Worm (Caenorhabditis elegans) whole organism, L3 larva: Measurements from ENCODE around the gene C02H6.3.

Experiments
- R02D3.7 ChIP-seq: fragments of 150-350 bp; optimal IDR thresholded peaks from 2 replicates; lab custom pipeline; 2014; ENCODE audit warnings: missing biosample characterization, missing genetic modification characterization
- ZK546.5 ChIP-seq: sonication (generic microtip); optimal IDR thresholded peaks from 2 replicates; lab custom pipeline; 2017; ENCODE audit warnings: missing biosample characterization, missing genetic modification characterization
- aly-2 ChIP-seq: fragments of 150-350 bp; optimal IDR thresholded peaks from 2 replicates; lab custom pipeline; 2014; ENCODE audit warnings: missing biosample characterization, missing genetic modification characterization
- ama-1 ChIP-seq: fragments of 150-350 bp; optimal IDR thresholded peaks from 2 replicates; lab custom pipeline; 2018
- ceh-9 ChIP-seq: sonication (generic microtip); optimal IDR thresholded peaks from 2 replicates; lab custom pipeline; 2018; ENCODE audit warnings: missing biosample characterization, missing genetic modification characterization
- daf-12 ChIP-seq: fragments of 150-350 bp; optimal IDR thresholded peaks from 2 replicates; lab custom pipeline; 2014; ENCODE audit warnings: missing biosample characterization, missing genetic modification reagents, missing genetic modification characterization
- egl-27 ChIP-seq: sonication (generic microtip); optimal IDR thresholded peaks from 4 replicates; lab custom pipeline; 2017; ENCODE audit warnings: missing biosample characterization, missing genetic modification reagents, missing genetic modification characterization
- egl-5 ChIP-seq: fragments of 150-350 bp; optimal IDR thresholded peaks from 2 replicates; lab custom pipeline; 2017; ENCODE audit warnings: missing biosample characterization, missing genetic modification reagents, missing genetic modification characterization, inconsistent platforms
- elt-1 ChIP-seq: fragments of 150-350 bp; optimal IDR thresholded peaks from 2 replicates; lab custom pipeline; 2014; ENCODE audit warnings: missing biosample characterization, missing genetic modification characterization
- elt-3 ChIP-seq, 3 experiments: fragments of 150-350 bp in 1 of 3; sonication (generic microtip) in 2 of 3; optimal IDR thresholded peaks; 2 replicates in 2 of 3; 4 replicates in 1 of 3; lab custom pipeline; 2014 to 2017; ENCODE audit warnings: missing biosample characterization in 3 of 3, missing genetic modification characterization in 3 of 3
- eor-1 ChIP-seq, 2 experiments: fragments of 150-350 bp; optimal IDR thresholded peaks; 2 replicates each; lab custom pipeline; 2014 to 2018; ENCODE audit warnings: missing biosample characterization in 2 of 2, missing genetic modification characterization in 2 of 2
- fos-1 ChIP-seq: fragments of 150-350 bp; optimal IDR thresholded peaks from 2 replicates; lab custom pipeline; 2014; ENCODE audit warnings: missing biosample characterization, missing genetic modification characterization
- hmg-11 ChIP-seq: sonication (generic microtip); optimal IDR thresholded peaks from 2 replicates; lab custom pipeline; 2016; ENCODE audit warnings: missing genetic modification characterization, missing compliant biosample characterization
- lin-15B ChIP-seq: fragments of 150-350 bp; optimal IDR thresholded peaks from 2 replicates; lab custom pipeline; 2014; ENCODE audit warnings: missing biosample characterization, missing genetic modification characterization
- lsy-12 ChIP-seq: sonication (generic microtip); optimal IDR thresholded peaks from 2 replicates; lab custom pipeline; 2016; ENCODE audit warnings: mild to moderate bottlenecking, missing genetic modification characterization, missing compliant biosample characterization
- mml-1 ChIP-seq: fragments of 150-350 bp; sonication (generic microtip); optimal IDR thresholded peaks from 3 replicates; lab custom pipeline; 2014; ENCODE audit warnings: missing biosample characterization, missing genetic modification characterization
- nhr-11 ChIP-seq: fragments of 150-350 bp; optimal IDR thresholded peaks from 2 replicates; lab custom pipeline; 2014; ENCODE audit warnings: missing biosample characterization, missing genetic modification characterization
- nhr-12 ChIP-seq: fragments of 150-350 bp; optimal IDR thresholded peaks from 2 replicates; lab custom pipeline; 2014; ENCODE audit warnings: missing biosample characterization, missing genetic modification characterization
- nhr-23 ChIP-seq: fragments of 150-350 bp; optimal IDR thresholded peaks from 2 replicates; lab custom pipeline; 2014; ENCODE audit warnings: missing biosample characterization, missing genetic modification reagents, missing genetic modification characterization
- nhr-237 ChIP-seq: fragments of 150-350 bp; optimal IDR thresholded peaks from 2 replicates; lab custom pipeline; 2014; ENCODE audit warnings: missing biosample characterization, missing genetic modification characterization
- nhr-25 ChIP-seq: sonication (generic microtip); optimal IDR thresholded peaks from 2 replicates; lab custom pipeline; 2017; ENCODE audit warnings: missing biosample characterization, missing genetic modification characterization
- nhr-28 ChIP-seq: fragments of 150-350 bp; optimal IDR thresholded peaks from 2 replicates; lab custom pipeline; 2014; ENCODE audit warnings: missing biosample characterization, missing genetic modification characterization
- nhr-43 ChIP-seq: sonication (generic microtip); optimal IDR thresholded peaks from 2 replicates; lab custom pipeline; 2016; ENCODE audit warnings: mild to moderate bottlenecking, missing genetic modification characterization, missing compliant biosample characterization; ENCODE audit not compliant: poor library complexity, severe bottlenecking
- nhr-67 ChIP-seq: fragments of 150-350 bp; optimal IDR thresholded peaks from 2 replicates; lab custom pipeline; 2014; ENCODE audit warnings: missing biosample characterization, missing genetic modification characterization
- nhr-76 ChIP-seq: fragments of 150-350 bp; sonication (generic microtip); optimal IDR thresholded peaks from 5 replicates; lab custom pipeline; 2014; ENCODE audit warnings: missing biosample characterization, missing genetic modification characterization
- nhr-77 ChIP-seq: fragments of 150-350 bp; optimal IDR thresholded peaks from 2 replicates; lab custom pipeline; 2014; ENCODE audit warnings: missing biosample characterization, missing genetic modification characterization
- pqm-1 ChIP-seq: fragments of 150-350 bp; optimal IDR thresholded peaks from 2 replicates; lab custom pipeline; 2017; ENCODE audit warnings: missing biosample characterization, missing genetic modification characterization, inconsistent platforms
- sea-2 ChIP-seq: fragments of 150-350 bp; sonication (generic microtip); optimal IDR thresholded peaks from 4 replicates; lab custom pipeline; 2014; ENCODE audit warnings: missing biosample characterization, missing genetic modification reagents, missing genetic modification characterization
- skn-1 ChIP-seq: fragments of 150-350 bp; optimal IDR thresholded peaks from 2 replicates; lab custom pipeline; 2014; ENCODE audit warnings: missing biosample characterization, missing genetic modification characterization
- tbx-2 ChIP-seq: sonication (generic microtip); optimal IDR thresholded peaks from 2 replicates; lab custom pipeline; 2016; ENCODE audit warnings: mild to moderate bottlenecking, missing genetic modification characterization, missing compliant biosample characterization
- unc-39 ChIP-seq: sonication (generic microtip); optimal IDR thresholded peaks from 4 replicates; lab custom pipeline; 2017; ENCODE audit warnings: missing biosample characterization, missing genetic modification characterization
- unc-62 ChIP-seq: fragments of 150-350 bp; sonication (generic microtip); optimal IDR thresholded peaks from 4 replicates; lab custom pipeline; 2014; ENCODE audit warnings: missing biosample characterization, missing genetic modification reagents, missing genetic modification characterization
- ztf-11 ChIP-seq: fragments of 150-350 bp; optimal IDR thresholded peaks from 2 replicates; lab custom pipeline; 2014; ENCODE audit warnings: missing biosample characterization, missing genetic modification characterization
- ztf-4 ChIP-seq: fragments of 150-350 bp; optimal IDR thresholded peaks from 2 replicates; lab custom pipeline; 2014; ENCODE audit warnings: missing biosample characterization, missing genetic modification characterization

The C02H6.3 gene

ce11 chrV:7415780-7416428 is 28.2 kb upstream of the C02H6.3 start, which contains the start of gene F18E3.13 (continued):
- TF ChIP-seq nhr-12 (tag; lab: Kevin White, UChicago) (no peak), egl-27 (peak; percentile 22), ceh-9 (tag; lab: Kevin White, UChicago) (no peak), ztf-4 (no peak), nhr-67 (tag; lab: Kevin White, UChicago) (no peak), nhr-11 (tag; lab: Kevin White, UChicago) (no peak), nhr-25 (tag; lab: Kevin White, UChicago) (peak; percentile 92), sea-2 (GFP tag; lab: Kevin White, UChicago) (no peak), ama-1 (lab: Kevin White, UChicago) (peak; percentile 93), ZK546.5 (tag; lab: Kevin White, UChicago) (no peak), lin-15B (no peak), daf-12 (tag; lab: Kevin White, UChicago) (no peak), nhr-28 (tag; lab: Kevin White, UChicago) (no peak), fos-1 (tag; lab: Kevin White, UChicago) (no peak), nhr-77 (tag; lab: Kevin White, UChicago) (no peak), skn-1 (no peak), elt-1 (no peak)

- TF ChIP-seq ama-1 (lab: Kevin White, UChicago): peak; percentile 83
- no peak for TF ChIP-seq unc-39 (tag; lab: Kevin White, UChicago)
Observed at ce11 chrV:7414909-7415308, 27.3 kb upstream of the C02H6.3 start, which contains the start of gene F18E3.12. TSS of gene F18E3.12 (plus strand) at chrV:7414985.

- TF ChIP-seq nhr-76: no peak
- TF ChIP-seq hmg-11: no peak
- TF ChIP-seq eor-1 (tag; optimal IDR thresholded peaks at IDR 0.05; lab: Kevin White, UChicago): no peak
- peak; percentile 71 for TF ChIP-seq skn-1
- no peak for TF ChIP-seq fos-1 (tag; lab: Kevin White, UChicago)
- TF ChIP-seq tbx-2: no peak
- no peak for TF ChIP-seq ZK546.5 (tag; lab: Kevin White, UChicago)
- TF ChIP-seq elt-3 (tag; optimal IDR thresholded peaks at IDR 0.05; lab: Kevin White, UChicago): peak in 1 of 3 experiments; percentile 23
- no peak for TF ChIP-seq sea-2 (GFP tag; lab: Kevin White, UChicago)
- TF ChIP-seq ama-1 (lab: Kevin White, UChicago): peak; percentile 84
- TF ChIP-seq nhr-25 (tag; lab: Kevin White, UChicago): peak; percentile 71
- peak; percentile 84 for TF ChIP-seq nhr-43 (tag; lab: Kevin White, UChicago)
- no peak for TF ChIP-seq nhr-28 (tag; lab: Kevin White, UChicago)
- no peak for TF ChIP-seq ztf-11 (tag; lab: Kevin White, UChicago)
- TF ChIP-seq nhr-23: peak; percentile 71
Observed at ce11 chrV:7413107-7413774, 25.6 kb upstream of the C02H6.3 start, which contains the start of gene F18E3.11. TSS of gene F18E3.11 (plus strand) at chrV:7413482.

- TF ChIP-seq unc-62: no peak
- TF ChIP-seq nhr-237 (tag; lab: Kevin White, UChicago): no peak
- no peak for TF ChIP-seq elt-3 (tag; optimal IDR thresholded peaks at IDR 0.05; lab: Kevin White, UChicago)
- no peak for TF ChIP-seq nhr-67 (tag; lab: Kevin White, UChicago)
Observed at ce11 chrV:7411695-7412094, 24.0 kb upstream of the C02H6.3 start, which contains the start of gene str-41. TSS of gene str-41 (plus strand) at chrV:7411995.

- TF ChIP-seq lsy-12 (no peak), hmg-11 (no peak), aly-2 (no peak)
Observed at ce11 chrV:7409599-7409998, 21.9 kb upstream of the C02H6.3 start, which contains the start of gene R13D7.2. TSS of gene R13D7.2 (plus strand) at chrV:7409899.

- no peak for TF ChIP-seq sea-2 (GFP tag; lab: Kevin White, UChicago)
- no peak for TF ChIP-seq egl-5 (tag; lab: Kevin White, UChicago)
- TF ChIP-seq ztf-11 (tag; lab: Kevin White, UChicago): no peak
- TF ChIP-seq pqm-1 (tag; lab: Kevin White, UChicago): no peak
- no peak for TF ChIP-seq nhr-76
- TF ChIP-seq lin-15B: no peak
- TF ChIP-seq mml-1: no peak
- TF ChIP-seq R02D3.7 (tag; lab: Kevin White, UChicago): no peak
- no peak for TF ChIP-seq elt-1
- TF ChIP-seq ceh-9 (tag; lab: Kevin White, UChicago): no peak
- TF ChIP-seq lsy-12: no peak
Observed at ce11 chrV:7408520-7408919, 20.9 kb upstream of the C02H6.3 start, which contains the start of gene srt-6. TSS of gene srt-6 (minus strand) at chrV:7408814.
